Fruit fly (Drosophila melanogaster) whole organism, embryonic: ENCODE results near the gene Osi16.

Source experiments
- BEAF-32 ChIP-seq: fragments of 200-800 bp; sonication (Bioruptor generic); optimal IDR thresholded peaks from 3 replicates; lab custom pipeline; 2017; ENCODE audit warnings: missing biosample characterization, missing genetic modification characterization, mild to moderate bottlenecking, moderate library complexity, missing genetic modification reagents
- CG10267 ChIP-seq: fragments of 200-800 bp; sonication (Bioruptor generic); optimal IDR thresholded peaks from 2 replicates; lab custom pipeline; 2018; ENCODE audit warnings: missing biosample characterization, mild to moderate bottlenecking, missing genetic modification characterization, moderate library complexity
- CG10543 ChIP-seq: fragments of 200-800 bp; sonication (Bioruptor generic); optimal IDR thresholded peaks from 3 replicates; lab custom pipeline; 2017; ENCODE audit warnings: missing biosample characterization, mild to moderate bottlenecking, missing genetic modification characterization, moderate library complexity
- CG13624 ChIP-seq: fragments of 200-800 bp; sonication (Bioruptor generic); optimal IDR thresholded peaks from 2 replicates; lab custom pipeline; 2016; ENCODE audit warnings: missing biosample characterization, missing genetic modification characterization
- CG15479 ChIP-seq: fragments of 200-800 bp; sonication (Bioruptor generic); optimal IDR thresholded peaks from 3 replicates; lab custom pipeline; 2019; ENCODE audit warnings: missing biosample characterization, mild to moderate bottlenecking, missing genetic modification characterization, moderate library complexity
- CG16863 ChIP-seq: fragments of 200-800 bp; sonication (Bioruptor generic); optimal IDR thresholded peaks from 3 replicates; lab custom pipeline; 2016; ENCODE audit warnings: missing biosample characterization, missing genetic modification characterization
- CG18619 ChIP-seq: fragments of 200-800 bp; sonication (Bioruptor generic); optimal IDR thresholded peaks from 3 replicates; lab custom pipeline; 2017; ENCODE audit warnings: missing biosample characterization, mild to moderate bottlenecking, missing genetic modification characterization
- CG4820 ChIP-seq: fragments of 200-800 bp; sonication (Bioruptor generic); optimal IDR thresholded peaks from 3 replicates; lab custom pipeline; 2016; ENCODE audit warnings: missing biosample characterization, missing genetic modification characterization
- CG6689 ChIP-seq: fragments of 200-800 bp; sonication (Bioruptor generic); IDR thresholded peaks from 2 replicates; pipeline ENCODE4 v1.3.6; 2022; ENCODE audit warnings: missing biosample characterization, missing genetic modification characterization
- CG6791 ChIP-seq: fragments of 200-800 bp; sonication (Bioruptor generic); IDR thresholded peaks from 3 replicates; pipeline ENCODE4 v1.3.6; 2022; ENCODE audit warnings: missing biosample characterization, missing genetic modification characterization; ENCODE audit not compliant: partially characterized antibody
- CG6854 ChIP-seq: fragments of 200-800 bp; sonication (Bioruptor generic); optimal IDR thresholded peaks from 3 replicates; lab custom pipeline; 2017; ENCODE audit warnings: missing biosample characterization, mild to moderate bottlenecking, missing genetic modification characterization
- CG7372 ChIP-seq: fragments of 200-800 bp; sonication (Bioruptor generic); IDR thresholded peaks from 2 replicates; pipeline ENCODE4 v1.3.6; 2022; ENCODE audit warnings: missing biosample characterization, missing genetic modification characterization
- CG7745 ChIP-seq: fragments of 200-800 bp; sonication (Bioruptor generic); optimal IDR thresholded peaks from 2 replicates; lab custom pipeline; 2018; ENCODE audit warnings: missing biosample characterization, mild to moderate bottlenecking, missing genetic modification characterization, moderate library complexity
- CG9876 ChIP-seq: fragments of 200-800 bp; sonication (Bioruptor generic); optimal IDR thresholded peaks from 2 replicates; lab custom pipeline; 2016; ENCODE audit warnings: missing biosample characterization, missing genetic modification characterization
- CTCF ChIP-seq: fragments of 200-800 bp; sonication (Bioruptor generic); optimal IDR thresholded peaks from 2 replicates; lab custom pipeline; 2017; ENCODE audit warnings: missing biosample characterization, mild to moderate bottlenecking, missing genetic modification characterization, moderate library complexity
- Dad ChIP-seq: fragments of 200-800 bp; sonication (Bioruptor generic); optimal IDR thresholded peaks from 3 replicates; lab custom pipeline; 2016; ENCODE audit warnings: missing biosample characterization, missing genetic modification characterization
- Gsc ChIP-seq: fragments of 200-800 bp; sonication (Bioruptor generic); IDR thresholded peaks from 2 replicates; pipeline ENCODE4 v1.3.6; 2022; ENCODE audit warnings: missing biosample characterization, missing genetic modification characterization
- Lhr ChIP-seq: fragments of 200-800 bp; sonication (Bioruptor generic); optimal IDR thresholded peaks from 3 replicates; lab custom pipeline; 2017; ENCODE audit warnings: mild to moderate bottlenecking, missing biosample characterization, missing genetic modification reagents, missing genetic modification characterization
- Rfx ChIP-seq: fragments of 200-800 bp; sonication (Bioruptor generic); IDR thresholded peaks from 2 replicates; pipeline ENCODE4 v1.3.6; 2022; ENCODE audit warnings: missing biosample characterization, missing genetic modification characterization
- Sox100B ChIP-seq: fragments of 200-800 bp; sonication (Bioruptor generic); optimal IDR thresholded peaks from 3 replicates; lab custom pipeline; 2018; ENCODE audit warnings: missing biosample characterization, mild to moderate bottlenecking, missing genetic modification characterization
- Ssrp ChIP-seq: fragments of 200-800 bp; sonication (Bioruptor generic); optimal IDR thresholded peaks from 2 replicates; lab custom pipeline; 2018; ENCODE audit warnings: missing biosample characterization, mild to moderate bottlenecking, missing genetic modification characterization, moderate library complexity
- Vsx1 ChIP-seq: fragments of 200-800 bp; sonication (Bioruptor generic); optimal IDR thresholded peaks from 2 replicates; lab custom pipeline; 2017; ENCODE audit warnings: missing biosample characterization, mild to moderate bottlenecking, missing genetic modification characterization, missing genetic modification reagents
- az2 ChIP-seq: fragments of 200-800 bp; sonication (Bioruptor generic); optimal IDR thresholded peaks from 3 replicates; lab custom pipeline; 2016; ENCODE audit warnings: missing biosample characterization, missing genetic modification characterization
- bbx ChIP-seq: fragments of 200-800 bp; sonication (Bioruptor generic); IDR thresholded peaks from 2 replicates; pipeline ENCODE4 v1.3.6; 2022; ENCODE audit warnings: missing biosample characterization, missing genetic modification characterization; ENCODE audit not compliant: partially characterized antibody
- caup ChIP-seq: fragments of 200-800 bp; sonication (Bioruptor generic); optimal IDR thresholded peaks from 3 replicates; lab custom pipeline; 2017; ENCODE audit warnings: missing biosample characterization, mild to moderate bottlenecking, missing genetic modification characterization, moderate library complexity; ENCODE audit not compliant: severe bottlenecking
- emc ChIP-seq: fragments of 200-800 bp; sonication (Bioruptor generic); optimal IDR thresholded peaks from 2 replicates; lab custom pipeline; 2016; ENCODE audit warnings: missing biosample characterization, missing genetic modification characterization
- fd102C ChIP-seq: fragments of 200-800 bp; sonication (Bioruptor generic); optimal IDR thresholded peaks from 2 replicates; lab custom pipeline; 2018; ENCODE audit warnings: missing biosample characterization, mild to moderate bottlenecking, missing genetic modification characterization, moderate library complexity
- gce ChIP-seq: fragments of 200-800 bp; sonication (Bioruptor generic); IDR thresholded peaks from 3 replicates; pipeline ENCODE4 v1.3.6; 2022; ENCODE audit warnings: missing biosample characterization, missing genetic modification characterization
- jumu ChIP-seq: fragments of 200-800 bp; sonication (Bioruptor generic); optimal IDR thresholded peaks from 3 replicates; lab custom pipeline; 2016; ENCODE audit warnings: missing biosample characterization, missing genetic modification characterization
- kah ChIP-seq: fragments of 200-800 bp; sonication (Bioruptor generic); optimal IDR thresholded peaks from 2 replicates; lab custom pipeline; 2018; ENCODE audit warnings: missing biosample characterization, mild to moderate bottlenecking, missing genetic modification characterization
- kni ChIP-seq: fragments of 200-800 bp; sonication (Bioruptor generic); optimal IDR thresholded peaks from 3 replicates; lab custom pipeline; 2017; ENCODE audit warnings: mild to moderate bottlenecking, missing biosample characterization, missing genetic modification reagents, missing genetic modification characterization
- knrl ChIP-seq: fragments of 200-800 bp; sonication (Bioruptor generic); IDR thresholded peaks from 3 replicates; pipeline ENCODE4 v1.3.6; 2022; ENCODE audit warnings: missing biosample characterization, missing genetic modification characterization; ENCODE audit not compliant: partially characterized antibody
- lov ChIP-seq, 2 experiments: fragments of 200-800 bp in 1 of 2; fragments of >200 bp in 1 of 2; sonication (Bioruptor generic) in 1 of 2; IDR thresholded peaks in 1 of 2; optimal IDR thresholded peaks in 1 of 2; 2 replicates in 1 of 2; 3 replicates in 1 of 2; pipeline versions ENCODE4 v1.3.6 to Lab custom; 2017 to 2022; ENCODE audit warnings: missing biosample characterization in 1 of 2, missing genetic modification characterization in 1 of 2
- mam ChIP-seq: fragments of 200-800 bp; sonication (Bioruptor generic); optimal IDR thresholded peaks from 3 replicates; lab custom pipeline; 2016; ENCODE audit warnings: missing biosample characterization, missing genetic modification characterization
- nerfin-2 ChIP-seq: fragments of 200-800 bp; sonication (Bioruptor generic); IDR thresholded peaks from 2 replicates; pipeline ENCODE4 v1.3.6; 2022; ENCODE audit warnings: missing biosample characterization, missing genetic modification characterization; ENCODE audit not compliant: partially characterized antibody
- oc ChIP-seq: fragments of 200-800 bp; sonication (Bioruptor generic); optimal IDR thresholded peaks from 2 replicates; lab custom pipeline; 2018; ENCODE audit warnings: missing biosample characterization, mild to moderate bottlenecking, missing genetic modification characterization, moderate library complexity
- pfk ChIP-seq: fragments of 200-800 bp; sonication (Bioruptor generic); optimal IDR thresholded peaks from 2 replicates; lab custom pipeline; 2018; ENCODE audit warnings: missing biosample characterization, mild to moderate bottlenecking, missing genetic modification characterization, moderate library complexity
- psq ChIP-seq: fragments of 200-800 bp; sonication (Bioruptor generic); optimal IDR thresholded peaks from 2 replicates; lab custom pipeline; 2017; ENCODE audit warnings: missing biosample characterization, missing genetic modification characterization
- rib ChIP-seq: fragments of 200-800 bp; sonication (Bioruptor generic); IDR thresholded peaks from 2 replicates; pipeline ENCODE4 v1.3.6; 2022; ENCODE audit warnings: missing biosample characterization, missing genetic modification characterization
- row ChIP-seq: fragments of 200-800 bp; sonication (Bioruptor generic); IDR thresholded peaks from 3 replicates; pipeline ENCODE4 v1.3.6; 2022; ENCODE audit warnings: missing biosample characterization, missing genetic modification characterization
- seq ChIP-seq: fragments of 200-800 bp; sonication (Bioruptor generic); IDR thresholded peaks from 2 replicates; pipeline ENCODE4 v1.3.6; 2022; ENCODE audit warnings: missing biosample characterization, missing genetic modification characterization
- sqz ChIP-seq: fragments of 200-800 bp; sonication (Bioruptor generic); optimal IDR thresholded peaks from 3 replicates; lab custom pipeline; 2018; ENCODE audit warnings: missing biosample characterization, mild to moderate bottlenecking, missing genetic modification characterization
- tap ChIP-seq: fragments of 200-800 bp; optimal IDR thresholded peaks from 3 replicates; lab custom pipeline; 2019; ENCODE audit warnings: missing biosample characterization, mild to moderate bottlenecking, missing genetic modification characterization, moderate library complexity
- tio ChIP-seq: fragments of 200-800 bp; sonication (Bioruptor generic); optimal IDR thresholded peaks from 2 replicates; lab custom pipeline; 2017; ENCODE audit warnings: missing biosample characterization, missing genetic modification characterization, inconsistent platforms
- toy ChIP-seq: fragments of 200-800 bp; sonication (Bioruptor generic); IDR thresholded peaks from 2 replicates; pipeline ENCODE4 v1.3.6; 2022; ENCODE audit warnings: missing biosample characterization, missing genetic modification characterization
- tx ChIP-seq: fragments of 200-800 bp; sonication (Bioruptor generic); optimal IDR thresholded peaks from 2 replicates; lab custom pipeline; 2016; ENCODE audit warnings: missing biosample characterization, missing genetic modification characterization
- z ChIP-seq: fragments of 200-800 bp; sonication (Bioruptor generic); IDR thresholded peaks from 3 replicates; pipeline ENCODE4 v1.3.6; 2022; ENCODE audit warnings: missing biosample characterization, missing genetic modification characterization
- zen2 ChIP-seq: fragments of 200-800 bp; sonication (Bioruptor generic); IDR thresholded peaks from 3 replicates; pipeline ENCODE4 v1.3.6; 2022; ENCODE audit warnings: missing biosample characterization, missing genetic modification characterization; ENCODE audit not compliant: partially characterized antibody

Gene Osi16

dm6 chr3R:6353624-6354352, 48.7 kb downstream of the Osi16 start (continued):
- peak; percentile 80 for TF ChIP-seq CG18619
- peak; percentile 89 for TF ChIP-seq row (GFP tag; lab: Robert Waterston, UW)
- no peak for TF ChIP-seq oc (tag; lab: Kevin White, UChicago)
- peak; percentile 50 for TF ChIP-seq BEAF-32 (GFP tag; lab: Kevin White, UChicago)
- peak; percentile 62; the same call in 1 of the 2 replicates for TF ChIP-seq seq
- no peak for TF ChIP-seq gce (GFP tag; lab: Robert Waterston, UW)
- TF ChIP-seq CG9876 (GFP tag; lab: Kevin White, UChicago), result no peak
- peak; percentile 81 for TF ChIP-seq az2
- TF ChIP-seq CG7745 (tag; lab: Kevin White, UChicago), result no peak
- TF ChIP-seq CG6791 (GFP tag; lab: Robert Waterston, UW), result no peak; the same call in 2 of the 3 replicates
- no peak for TF ChIP-seq lov (optimal IDR thresholded peaks at IDR 0.05; lab: Kevin White, UChicago)
- TF ChIP-seq lov (GFP tag; IDR thresholded peaks at IDR 0.05; lab: Robert Waterston, UW), result no peak
- peak; percentile 68 for TF ChIP-seq CG4820 (GFP tag; lab: Kevin White, UChicago)
- TF ChIP-seq tap (tag; lab: Kevin White, UChicago), result no peak
- TF ChIP-seq CG6689, result peak; percentile 84
- TF ChIP-seq tx, result peak; percentile 69
- no peak for TF ChIP-seq toy (GFP tag; lab: Robert Waterston, UW)
- TF ChIP-seq Gsc (GFP tag; lab: Robert Waterston, UW), result peak; percentile 23; the same call in 1 of the 2 replicates
- TF ChIP-seq CG13624, result peak; percentile 61
- peak; percentile 30 for TF ChIP-seq Dad (GFP tag; lab: Kevin White, UChicago)
- peak; percentile 82 for TF ChIP-seq tio (GFP tag; lab: Kevin White, UChicago)
- peak; percentile 30 for TF ChIP-seq Lhr (GFP tag; lab: Kevin White, UChicago)
- peak; percentile 79 for TF ChIP-seq z (GFP tag; lab: Robert Waterston, UW)
- TF ChIP-seq kni (GFP tag; lab: Kevin White, UChicago), result no peak
- TF ChIP-seq jumu (GFP tag; lab: Kevin White, UChicago), result peak; percentile 20
- TF ChIP-seq CG10267 (tag; lab: Kevin White, UChicago), result peak; percentile 75
- TF ChIP-seq CG10543 (GFP tag; lab: Kevin White, UChicago), result peak; percentile 61
- no peak for TF ChIP-seq bbx (GFP tag; lab: Robert Waterston, UW)
- peak; percentile 52 for TF ChIP-seq kah (GFP tag; lab: Kevin White, UChicago)
- 0 out of 2 replicates have a peak, but pooled peaks have one; percentile 34 for TF ChIP-seq nerfin-2 (GFP tag; lab: Robert Waterston, UW)
- no peak for TF ChIP-seq emc (GFP tag; lab: Kevin White, UChicago)
- peak; percentile 64 for TF ChIP-seq caup (GFP tag; lab: Kevin White, UChicago)
- no peak for TF ChIP-seq zen2 (GFP tag; lab: Robert Waterston, UW)
- TF ChIP-seq Rfx (GFP tag; lab: Robert Waterston, UW), result no peak; the same call in none of the 2 replicates
- TF ChIP-seq CG15479 (GFP tag; lab: Kevin White, UChicago), result no peak
- TF ChIP-seq pfk (GFP tag; lab: Kevin White, UChicago), result no peak
- TF ChIP-seq mam (GFP tag; lab: Kevin White, UChicago), result peak; percentile 62
- TF ChIP-seq fd102C (GFP tag; lab: Kevin White, UChicago), result no peak
- TF ChIP-seq Vsx1 (GFP tag; lab: Kevin White, UChicago), result no peak
- peak; percentile 41 for TF ChIP-seq CG16863 (GFP tag; lab: Kevin White, UChicago)
- TF ChIP-seq Sox100B, result peak; percentile 92
- TF ChIP-seq CG6854, result peak; percentile 80
- TF ChIP-seq sqz (GFP tag; lab: Kevin White, UChicago), result no peak
- peak; percentile 15; the same call in 1 of the 2 replicates for TF ChIP-seq CG7372
- TF ChIP-seq psq (GFP tag; lab: Kevin White, UChicago), result peak; percentile 28
- no peak for TF ChIP-seq CTCF
- TF ChIP-seq knrl, result no peak
- TF ChIP-seq Ssrp, result peak; percentile 84
- no peak for TF ChIP-seq rib (GFP tag; lab: Robert Waterston, UW)
